Fruit fly (Drosophila melanogaster) Kc167 (cell line): ENCODE measurements around the gene CG42535.

Source experiments
- Myc ChIP-seq: fragments of >200 bp; optimal IDR thresholded peaks from 2 replicates; lab custom pipeline; 2017; ENCODE audit warnings: missing external identifiers
- Sin3A ChIP-seq: fragments of >200 bp; optimal IDR thresholded peaks from 2 replicates; lab custom pipeline; 2018; ENCODE audit warnings: missing external identifiers
- h ChIP-seq: fragments of >200 bp; optimal IDR thresholded peaks from 3 replicates; lab custom pipeline; 2018; ENCODE audit warnings: missing external identifiers
- insv ChIP-seq: fragments of >200 bp; optimal IDR thresholded peaks from 3 replicates; lab custom pipeline; 2018; ENCODE audit warnings: missing external identifiers
- psq ChIP-seq: fragments of >200 bp; optimal IDR thresholded peaks from 2 replicates; lab custom pipeline; 2017; ENCODE audit warnings: missing external identifiers
- ttk ChIP-seq: sonication (Bioruptor generic); optimal IDR thresholded peaks from 2 replicates; lab custom pipeline; 2017; ENCODE audit warnings: missing external identifiers

Gene CG42535

DNA sequence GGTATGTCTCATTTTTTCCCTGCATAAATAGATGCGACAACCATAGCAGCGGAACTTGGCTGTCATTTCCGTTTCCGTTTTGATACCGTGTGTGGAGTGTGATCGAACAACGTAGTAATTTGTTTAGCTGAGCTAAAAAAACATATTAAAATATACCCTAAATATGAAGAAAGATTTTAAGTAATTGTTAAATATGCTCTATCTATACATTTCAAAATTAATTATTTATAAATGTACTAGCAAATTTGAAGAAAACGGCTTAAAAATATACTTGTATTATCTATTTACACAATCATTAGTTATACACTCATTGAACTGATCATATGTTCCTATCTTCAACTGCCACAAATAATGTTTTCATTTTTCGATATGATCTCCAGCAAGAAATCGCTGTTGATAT lies 4.5 kb downstream of the CG42535 start, which contains the start of gene CG34238:
CG34238 (plus strand) TSS at position 301 of the 400 bp plus-strand sequence.
- no peak for TF ChIP-seq ttk (lab: Kevin White, UChicago)
- TF ChIP-seq Myc (lab: Kevin White, UChicago) = no peak
- TF ChIP-seq h = no peak
- no peak for TF ChIP-seq insv
- TF ChIP-seq psq = no peak
- no peak for TF ChIP-seq Sin3A (lab: Kevin White, UChicago)

DNA sequence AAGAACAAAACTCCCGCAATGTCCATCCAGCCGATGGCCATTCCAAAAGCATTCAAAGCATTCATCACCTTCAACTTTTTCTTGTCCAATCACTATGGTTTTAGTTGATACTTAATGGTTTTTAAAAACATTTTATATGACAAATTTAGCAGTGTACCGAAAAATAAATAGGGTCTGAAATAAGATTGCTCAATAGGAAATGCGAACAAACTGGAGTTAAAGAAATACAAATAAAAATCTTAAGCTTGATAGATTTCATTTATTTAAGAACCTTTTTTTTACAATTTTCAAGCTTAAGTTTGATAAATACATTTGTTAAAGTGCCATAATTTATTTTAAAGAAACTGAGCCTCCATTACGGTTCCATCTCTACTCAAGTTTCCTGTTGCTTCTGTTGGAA lies 5.2 kb downstream of the CG42535 start, which contains the start of gene CG43127:
CG43127 (minus strand) TSS at position 101 of the 400 bp plus-strand sequence.
- no peak for TF ChIP-seq h
- no peak for TF ChIP-seq Sin3A (lab: Kevin White, UChicago)
- no peak for TF ChIP-seq Myc (lab: Kevin White, UChicago)
- no peak for TF ChIP-seq ttk (lab: Kevin White, UChicago)
- no peak for TF ChIP-seq psq
- no peak for TF ChIP-seq insv

DNA sequence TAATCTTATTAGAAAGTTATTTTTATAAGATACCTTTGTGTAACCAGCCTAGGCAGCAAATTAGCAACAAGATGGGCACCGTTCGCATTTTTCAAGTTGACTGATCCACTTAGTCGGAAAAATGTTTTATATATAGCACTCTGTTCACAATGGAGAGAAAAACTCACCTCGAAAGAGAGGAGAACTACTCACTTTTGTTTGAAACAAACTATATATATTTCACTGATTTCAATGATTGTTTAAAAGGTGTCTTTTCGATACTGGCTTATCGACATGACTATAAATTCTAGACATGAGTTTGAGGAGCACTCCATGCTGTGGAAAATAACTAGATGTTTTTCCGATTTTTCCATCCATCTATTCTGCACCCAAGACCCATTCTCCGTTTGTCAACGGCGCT lies 7.3 kb downstream of the CG42535 start, which contains the start of gene CG42521:
CG42521 (minus strand) TSS at position 101 of the 400 bp plus-strand sequence.
- TF ChIP-seq insv (no peak), psq (no peak), h (no peak), Myc (lab: Kevin White, UChicago) (no peak), ttk (lab: Kevin White, UChicago) (no peak)

DNA sequence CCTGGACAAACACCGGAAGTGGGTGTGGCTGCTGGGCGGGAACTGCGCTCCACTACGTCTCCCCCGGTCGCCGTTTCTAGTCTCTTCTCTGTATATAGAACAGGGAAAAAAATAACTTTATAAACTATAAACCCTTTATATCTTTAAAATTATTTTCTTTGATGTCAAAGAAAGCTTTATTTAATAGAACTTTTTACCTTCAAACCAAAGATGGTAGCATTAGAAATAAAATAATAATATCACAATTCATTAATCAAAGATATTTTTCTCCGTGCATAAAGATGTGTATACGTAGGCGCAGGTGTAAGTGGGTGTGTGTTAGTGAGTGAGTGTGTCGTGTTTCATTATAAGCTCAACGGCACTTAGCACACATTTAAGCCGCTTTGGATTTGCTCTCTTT lies 31.2 kb downstream of the CG42535 start:
- no peak for TF ChIP-seq Sin3A (lab: Kevin White, UChicago)
- TF ChIP-seq h = no peak
- TF ChIP-seq Myc (lab: Kevin White, UChicago) = no peak
- no peak for TF ChIP-seq ttk (lab: Kevin White, UChicago)
- TF ChIP-seq psq = no peak
- TF ChIP-seq insv = no peak

DNA sequence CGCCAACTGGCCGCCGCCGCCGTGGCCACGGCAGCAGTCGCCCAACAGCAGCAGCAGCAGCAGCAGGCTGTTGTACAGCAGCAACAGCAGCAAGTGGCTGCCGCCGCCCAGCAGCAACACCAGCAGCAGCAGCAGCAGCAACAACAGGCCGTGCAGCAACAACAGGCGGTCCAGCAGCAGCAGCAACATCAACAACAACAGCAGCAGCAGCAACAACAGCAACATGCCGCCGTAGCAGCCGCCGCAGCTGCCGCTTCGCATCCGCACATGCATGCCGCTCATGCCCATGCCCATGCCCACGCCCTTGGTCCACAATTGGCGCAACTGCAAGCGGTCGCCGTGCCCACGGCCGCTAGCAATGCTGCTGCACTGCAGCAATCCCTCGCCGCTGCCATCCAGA lies 45.8 kb downstream of the CG42535 start:
- TF ChIP-seq Sin3A (lab: Kevin White, UChicago) (no peak), Myc (lab: Kevin White, UChicago) (no peak), psq (no peak), h (no peak), insv (no peak), ttk (lab: Kevin White, UChicago) (no peak)

DNA sequence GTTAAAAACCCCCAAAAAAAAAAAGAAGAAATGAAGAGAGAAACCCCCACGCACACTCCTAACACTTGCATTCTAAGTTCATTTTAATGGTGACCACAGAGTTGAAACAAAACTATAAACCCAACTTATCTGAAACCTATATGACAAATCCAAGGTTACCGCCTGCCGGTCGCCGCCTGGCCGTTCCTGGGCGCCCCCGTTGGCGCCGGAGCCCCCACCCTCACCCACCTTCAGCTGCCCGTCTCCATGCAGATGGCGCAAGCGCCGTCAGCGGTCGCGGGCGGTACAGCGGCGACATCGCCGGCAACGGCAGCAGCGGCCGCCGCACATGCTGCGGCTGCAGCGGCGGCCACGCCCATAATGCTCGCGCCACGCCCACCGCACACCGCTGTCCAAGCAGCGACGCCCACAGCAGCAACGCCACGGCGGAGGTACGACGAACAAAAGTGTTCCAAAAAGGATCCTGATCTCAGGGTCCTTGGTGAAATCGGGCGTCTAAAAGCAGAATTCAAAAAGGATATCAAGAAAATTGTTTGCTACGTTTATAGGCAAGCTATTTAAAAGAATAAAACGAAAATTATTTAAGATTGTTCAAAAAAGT lies 48.9 kb downstream of the CG42535 start:
- TF ChIP-seq Myc (lab: Kevin White, UChicago) = no peak
- no peak for TF ChIP-seq h
- no peak for TF ChIP-seq psq
- TF ChIP-seq insv = no peak
- TF ChIP-seq Sin3A (lab: Kevin White, UChicago) = no peak
- TF ChIP-seq ttk (lab: Kevin White, UChicago) = no peak
